Fruit fly (Drosophila melanogaster) whole organism, wandering third instar larva: ENCODE data around the gene RpS4.

Experiments used
- Abd-B ChIP-seq: fragments of >200 bp; optimal IDR thresholded peaks from 2 replicates; lab custom pipeline; 2017; ENCODE audit warnings: missing biosample characterization, missing genetic modification characterization
- CG32264 ChIP-seq: fragments of 200-800 bp; sonication (Bioruptor generic); optimal IDR thresholded peaks from 2 replicates; lab custom pipeline; 2016; ENCODE audit warnings: missing biosample characterization, missing genetic modification characterization
- CG9705 ChIP-seq: fragments of 200-800 bp; sonication (Bioruptor generic); optimal IDR thresholded peaks from 2 replicates; lab custom pipeline; 2018; ENCODE audit warnings: missing biosample characterization, mild to moderate bottlenecking, missing genetic modification characterization
- CrebA ChIP-seq: fragments of 200-800 bp; sonication (Bioruptor generic); optimal IDR thresholded peaks from 2 replicates; lab custom pipeline; 2016; ENCODE audit warnings: missing biosample characterization, mild to moderate bottlenecking, missing genetic modification characterization, borderline replicate concordance
- Dfd ChIP-seq: fragments of >200 bp; optimal IDR thresholded peaks from 2 replicates; lab custom pipeline; 2017; ENCODE audit warnings: missing biosample characterization, missing genetic modification characterization
- Dif ChIP-seq: fragments of 200-275, 200-300 bp; sonication (Bioruptor generic); optimal IDR thresholded peaks from 2 replicates; lab custom pipeline; 2018; ENCODE audit warnings: missing biosample characterization, missing genetic modification characterization; ENCODE audit not compliant: partially characterized antibody
- HLH106 ChIP-seq: fragments of 200-800 bp; optimal IDR thresholded peaks from 3 replicates; lab custom pipeline; 2019; ENCODE audit warnings: missing biosample characterization, mild to moderate bottlenecking, missing genetic modification characterization, moderate library complexity
- Hnf4 ChIP-seq: fragments of 200-800 bp; sonication (Bioruptor generic); optimal IDR thresholded peaks from 2 replicates; lab custom pipeline; 2016; ENCODE audit warnings: missing biosample characterization, mild to moderate bottlenecking, missing genetic modification characterization
- Hr78 ChIP-seq: fragments of >200 bp; optimal IDR thresholded peaks from 2 replicates; lab custom pipeline; 2017; ENCODE audit warnings: missing biosample characterization, missing genetic modification characterization
- Hr83 ChIP-seq: fragments of 200-300 bp; sonication (Bioruptor generic); optimal IDR thresholded peaks from 2 replicates; lab custom pipeline; 2016; ENCODE audit warnings: missing biosample characterization, mild to moderate bottlenecking, missing genetic modification characterization, moderate library complexity; ENCODE audit not compliant: poor library complexity, severe bottlenecking
- Jra ChIP-seq: sonication (Bioruptor generic); optimal IDR thresholded peaks from 2 replicates; lab custom pipeline; 2016; ENCODE audit warnings: missing biosample characterization, missing genetic modification characterization
- Mio ChIP-seq: sonication (Bioruptor generic); optimal IDR thresholded peaks from 2 replicates; lab custom pipeline; 2016; ENCODE audit warnings: missing biosample characterization, missing genetic modification characterization
- Myc ChIP-seq: fragments of >200 bp; optimal IDR thresholded peaks from 2 replicates; lab custom pipeline; 2017
- Rel ChIP-seq, 2 experiments: fragments of 200-800 bp; sonication (Bioruptor generic) in 1 of 2; optimal IDR thresholded peaks; 2 replicates in 1 of 2; 3 replicates in 1 of 2; lab custom pipeline; 2016 to 2019; ENCODE audit warnings: mild to moderate bottlenecking in 2 of 2, missing biosample characterization in 2 of 2, missing genetic modification characterization in 2 of 2, moderate library complexity in 1 of 2
- Sp1 ChIP-seq: fragments of 200-800 bp; sonication (Bioruptor generic); optimal IDR thresholded peaks from 3 replicates; lab custom pipeline; 2019; ENCODE audit warnings: missing biosample characterization, mild to moderate bottlenecking, missing genetic modification characterization, moderate library complexity
- br ChIP-seq: fragments of 200-800 bp; sonication (Bioruptor generic); optimal IDR thresholded peaks from 2 replicates; lab custom pipeline; 2016; ENCODE audit warnings: missing biosample characterization, missing genetic modification characterization
- brk ChIP-seq: fragments of 200-800 bp; sonication (Bioruptor generic); optimal IDR thresholded peaks from 2 replicates; lab custom pipeline; 2016; ENCODE audit warnings: missing biosample characterization, mild to moderate bottlenecking, missing genetic modification characterization
- dl ChIP-seq, 2 experiments: fragments of 175-275, 200-275 bp in 1 of 2; fragments of 200-275 bp in 1 of 2; sonication (Bioruptor generic); optimal IDR thresholded peaks; lab custom pipeline; 2018; ENCODE audit warnings: mild to moderate bottlenecking in 2 of 2, missing biosample characterization in 2 of 2, missing genetic modification characterization in 2 of 2, moderate library complexity in 2 of 2; ENCODE audit not compliant: partially characterized antibody in 2 of 2, insufficient read depth in 1 of 2
- dmrt93B ChIP-seq: fragments of 200-800 bp; sonication (Bioruptor generic); optimal IDR thresholded peaks from 2 replicates; lab custom pipeline; 2018; ENCODE audit warnings: missing biosample characterization, mild to moderate bottlenecking, missing genetic modification characterization
- dsf ChIP-seq: sonication (Bioruptor generic); optimal IDR thresholded peaks from 2 replicates; lab custom pipeline; 2016; ENCODE audit warnings: missing biosample characterization, missing genetic modification characterization, borderline replicate concordance
- ey ChIP-seq: fragments of 200-800 bp; sonication (Bioruptor generic); optimal IDR thresholded peaks from 2 replicates; lab custom pipeline; 2016; ENCODE audit warnings: missing biosample characterization, missing genetic modification characterization
- fru ChIP-seq: fragments of 200-800 bp; sonication (Bioruptor generic); optimal IDR thresholded peaks from 3 replicates; lab custom pipeline; 2016; ENCODE audit warnings: missing biosample characterization, mild to moderate bottlenecking, missing genetic modification characterization
- h ChIP-seq: fragments of 200-800 bp; sonication (Bioruptor generic); optimal IDR thresholded peaks from 3 replicates; lab custom pipeline; 2016; ENCODE audit warnings: missing biosample characterization, mild to moderate bottlenecking, missing genetic modification characterization
- jim ChIP-seq: fragments of 175-275, 200-325 bp; sonication (Bioruptor generic); optimal IDR thresholded peaks from 2 replicates; lab custom pipeline; 2016; ENCODE audit warnings: missing biosample characterization, mild to moderate bottlenecking, missing genetic modification characterization
- lola ChIP-seq: fragments of >200 bp; optimal IDR thresholded peaks from 2 replicates; lab custom pipeline; 2017; ENCODE audit warnings: missing biosample characterization, missing genetic modification characterization
- psq ChIP-seq: fragments of 200-800 bp; sonication (Bioruptor generic); optimal IDR thresholded peaks from 3 replicates; lab custom pipeline; 2017; ENCODE audit warnings: missing biosample characterization, mild to moderate bottlenecking, missing genetic modification characterization, moderate library complexity
- sage ChIP-seq: fragments of 200-800 bp; sonication (Bioruptor generic); optimal IDR thresholded peaks from 2 replicates; lab custom pipeline; 2016; ENCODE audit warnings: missing biosample characterization, mild to moderate bottlenecking, missing genetic modification characterization
- sv ChIP-seq: fragments of 200-800 bp; sonication (Bioruptor generic); optimal IDR thresholded peaks from 3 replicates; lab custom pipeline; 2016; ENCODE audit warnings: missing biosample characterization, missing genetic modification characterization
- tai ChIP-seq: sonication (Bioruptor generic); optimal IDR thresholded peaks from 2 replicates; lab custom pipeline; 2016; ENCODE audit warnings: missing biosample characterization, missing genetic modification characterization
- woc ChIP-seq: sonication (Bioruptor generic); optimal IDR thresholded peaks from 2 replicates; lab custom pipeline; 2016; ENCODE audit warnings: missing biosample characterization, mild to moderate bottlenecking, missing genetic modification characterization

RpS4 gene

dm6 chr3L:13058429-13058828 lies 16.9 kb downstream of the RpS4 start:
- TF ChIP-seq woc (GFP tag; lab: Kevin White, UChicago) (no peak), CG9705 (GFP tag; lab: Kevin White, UChicago) (no peak), Sp1 (GFP tag; lab: Kevin White, UChicago) (no peak), tai (GFP tag; lab: Kevin White, UChicago) (no peak), Jra (GFP tag; lab: Kevin White, UChicago) (no peak)
- TF ChIP-seq, all 38 proteins: peak for 0

DNA sequence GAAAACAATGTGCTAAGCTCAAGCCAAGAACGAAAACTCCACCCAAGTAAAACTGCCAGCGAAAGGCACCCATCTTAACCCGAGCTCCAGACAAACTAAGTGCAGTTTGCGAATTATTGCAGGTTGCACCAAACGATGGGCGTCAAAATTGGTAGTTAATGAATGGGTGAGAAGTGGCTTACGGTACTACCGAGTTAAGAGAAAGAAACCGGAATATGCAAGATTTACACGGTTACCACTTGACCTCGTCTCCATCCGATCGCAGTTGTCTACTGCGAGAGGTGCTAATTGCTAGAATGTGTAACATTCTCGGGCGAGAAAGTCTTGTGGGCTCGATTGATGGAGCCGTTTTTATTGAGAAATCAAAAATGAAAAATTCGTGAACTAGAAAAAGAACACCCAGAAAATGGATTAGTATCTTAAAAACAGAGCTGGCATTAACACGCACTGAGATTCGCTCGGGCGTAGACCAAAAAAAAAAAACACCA lies 19.8 kb downstream of the RpS4 start, which contains the start of the genes CG14115 and CG34428:
Gene CG14115, minus strand, starts transcription at position 101 of the 488 bp plus-strand sequence.
Gene CG34428, plus strand, starts transcription at position 438 of the 488 bp plus-strand sequence.
- no peak for TF ChIP-seq psq (GFP tag; lab: Kevin White, UChicago)
- TF ChIP-seq Rel (GFP tag; optimal IDR thresholded peaks at IDR 0.05; lab: Kevin White, UChicago): no peak
- TF ChIP-seq Rel (tag; optimal IDR thresholded peaks at IDR 0.05; lab: Kevin White, UChicago): no peak
- TF ChIP-seq woc (GFP tag; lab: Kevin White, UChicago): no peak
- no peak for TF ChIP-seq br
- no peak for TF ChIP-seq dmrt93B (GFP tag; lab: Kevin White, UChicago)
- TF ChIP-seq HLH106 (tag; lab: Kevin White, UChicago): no peak

DNA sequence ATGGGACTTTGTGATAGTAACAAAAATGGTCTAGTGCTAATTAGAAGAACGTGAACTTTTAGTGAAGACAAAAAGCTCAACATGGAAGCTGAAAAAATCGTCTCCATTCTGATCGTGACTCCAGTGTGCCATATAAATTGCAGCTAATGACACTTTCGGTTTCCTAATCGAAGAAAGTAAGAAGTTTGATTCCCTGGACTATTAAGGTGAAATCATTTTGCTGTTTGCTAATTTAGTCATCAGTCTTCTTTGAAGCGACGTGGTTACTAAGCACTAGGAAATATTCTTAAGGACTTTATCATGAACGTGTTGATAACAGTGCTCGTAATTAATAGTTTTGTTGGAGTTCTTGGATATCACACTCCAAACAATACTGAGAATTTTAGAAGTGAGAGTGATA lies 21.2 kb downstream of the RpS4 start, which contains the start of gene CG34429:
Gene CG34429, plus strand, starts transcription at position 301 of the 400 bp plus-strand sequence.
- no peak for TF ChIP-seq Rel (GFP tag; optimal IDR thresholded peaks at IDR 0.05; lab: Kevin White, UChicago)
- no peak for TF ChIP-seq Rel (tag; optimal IDR thresholded peaks at IDR 0.05; lab: Kevin White, UChicago)
- no peak for TF ChIP-seq tai (GFP tag; lab: Kevin White, UChicago)
- no peak for TF ChIP-seq br
- TF ChIP-seq Dfd (GFP tag; lab: Kevin White, UChicago): no peak
- no peak for TF ChIP-seq Dif (GFP tag; lab: Kevin White, UChicago)
- TF ChIP-seq dsf (GFP tag; lab: Kevin White, UChicago): no peak
- no peak for TF ChIP-seq Myc (lab: Kevin White, UChicago)

- TF ChIP-seq dmrt93B (GFP tag; lab: Kevin White, UChicago) (no peak), brk (no peak), Sp1 (GFP tag; lab: Kevin White, UChicago) (no peak), sage (GFP tag; lab: Kevin White, UChicago) (no peak), Dif (GFP tag; lab: Kevin White, UChicago) (no peak), jim (no peak), sv (GFP tag; lab: Kevin White, UChicago) (no peak), Myc (lab: Kevin White, UChicago) (no peak), CG32264 (GFP tag; lab: Kevin White, UChicago) (no peak), Hr83 (no peak), h (GFP tag; lab: Kevin White, UChicago) (no peak), Abd-B (no peak), CrebA (GFP tag; lab: Kevin White, UChicago) (no peak), Jra (GFP tag; lab: Kevin White, UChicago) (no peak), Hnf4 (GFP tag; lab: Kevin White, UChicago) (no peak), dl (GFP tag; optimal IDR thresholded peaks at IDR 0.05; lab: Kevin White, UChicago; ENCODE audit: insufficient read depth in 1 of 2, partially characterized antibody in 2 of 2) (no peak), Mio (GFP tag; lab: Kevin White, UChicago) (no peak), CG9705 (GFP tag; lab: Kevin White, UChicago) (no peak), ey (GFP tag; lab: Kevin White, UChicago) (no peak), fru (no peak)
Measured at dm6 chr3L:13064346-13064745, 22.8 kb downstream of the RpS4 start.

DNA sequence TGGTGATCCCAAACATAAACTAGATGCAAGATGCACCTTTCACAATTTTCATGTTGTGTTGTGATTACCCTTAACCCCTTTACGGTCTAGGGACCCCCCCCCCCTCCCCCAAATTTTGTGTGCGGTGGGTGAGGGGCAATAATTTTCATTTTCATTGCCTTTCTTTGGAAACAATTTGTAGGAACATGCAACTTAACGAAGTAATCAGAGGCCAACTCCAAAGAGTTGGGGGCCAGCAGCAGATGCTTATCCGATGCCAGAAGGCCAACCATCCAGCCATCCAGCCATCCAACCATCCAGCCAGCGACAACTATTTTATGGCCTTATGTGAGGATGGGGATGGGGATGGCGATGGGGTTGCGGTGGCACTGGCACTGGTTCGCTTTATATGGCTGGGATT lies 23.4 kb downstream of the RpS4 start:
- no peak for TF ChIP-seq CG32264 (GFP tag; lab: Kevin White, UChicago)
- TF ChIP-seq Myc (lab: Kevin White, UChicago): no peak
- TF ChIP-seq dl (GFP tag; optimal IDR thresholded peaks at IDR 0.05; lab: Kevin White, UChicago; ENCODE audit: insufficient read depth in 1 of 2, partially characterized antibody in 2 of 2): no peak
- TF ChIP-seq Dfd (GFP tag; lab: Kevin White, UChicago): peak; percentile 84
- no peak for TF ChIP-seq Hr78 (GFP tag; lab: Kevin White, UChicago)
- TF ChIP-seq Dif (GFP tag; lab: Kevin White, UChicago): no peak
- TF ChIP-seq sv (GFP tag; lab: Kevin White, UChicago): no peak
- no peak for TF ChIP-seq lola (GFP tag; lab: Kevin White, UChicago)
